Fruit fly (Drosophila melanogaster): ENCODE results near the gene hzg.

Gene hzg

dm6 chr3L:16045083-16045830 is 40.7 kb upstream of the hzg start (continued):
- TF ChIP-seq CG10669 (GFP tag; optimal IDR thresholded peaks at IDR 0.05): no peak
- no peak for TF ChIP-seq Ets21C (GFP tag; optimal IDR thresholded peaks at IDR 0.05)
- TF ChIP-seq CG11902 (GFP tag; optimal IDR thresholded peaks at IDR 0.05): no peak
- peak; percentile 30 for TF ChIP-seq CG4318 (GFP tag; optimal IDR thresholded peaks at IDR 0.05)
- peak; percentile 37 for TF ChIP-seq Eip75B (GFP tag; optimal IDR thresholded peaks at IDR 0.05)

DNA sequence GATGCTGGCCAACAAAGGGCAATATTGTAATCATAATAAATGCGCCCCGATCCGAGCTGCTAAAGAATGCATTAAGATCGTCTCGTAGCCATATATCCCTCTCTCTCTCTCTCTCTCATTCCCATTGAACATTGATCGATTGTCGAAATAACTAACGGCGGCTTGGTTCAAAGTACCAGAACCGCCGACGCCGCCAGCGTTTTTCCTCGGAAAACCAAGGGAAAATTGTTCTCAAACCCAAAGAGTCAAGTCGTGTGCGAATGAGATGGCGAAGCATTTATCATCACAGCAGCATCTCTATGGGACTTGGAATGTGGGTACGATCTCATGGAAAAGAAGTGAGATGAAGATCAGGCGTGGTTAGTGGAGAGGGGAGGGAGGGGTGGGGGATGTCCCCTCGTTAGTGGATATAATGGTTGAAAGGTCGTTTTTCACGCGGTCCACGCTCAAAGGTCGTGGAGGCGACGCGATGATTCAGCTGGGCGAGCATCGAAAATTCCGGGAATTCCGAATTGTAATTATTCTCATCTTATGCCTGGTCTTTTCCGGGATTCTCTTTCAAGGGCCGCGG is 39.3 kb upstream of the hzg start:
- TF ChIP-seq svp (GFP tag): peak; percentile 22
- peak; percentile 30 for TF ChIP-seq Sox14 (GFP tag; optimal IDR thresholded peaks at IDR 0.05)
- TF ChIP-seq CG15336 (GFP tag; IDR thresholded peaks at IDR 0.05): no peak
- peak; percentile 24 for TF ChIP-seq Eip78C (GFP tag)
- TF ChIP-seq CG11762 (GFP tag; optimal IDR thresholded peaks at IDR 0.05; ENCODE audit: insufficient read depth): no peak
- TF ChIP-seq CG3919 (GFP tag; optimal IDR thresholded peaks at IDR 0.05): no peak
- TF ChIP-seq Eip93F (GFP tag; optimal IDR thresholded peaks at IDR 0.05): no peak
- 0 out of 3 replicates have a peak, but pooled peaks have one; percentile 18 for TF ChIP-seq eg (GFP tag; IDR thresholded peaks at IDR 0.05)
- no peak for TF ChIP-seq achi (GFP tag; optimal IDR thresholded peaks at IDR 0.05)

- peak; percentile 17 for TF ChIP-seq cyc (GFP tag; optimal IDR thresholded peaks at IDR 0.05)
- TF ChIP-seq Eip78C (GFP tag): peak; percentile 86
- peak; percentile 92 for TF ChIP-seq CG3032 (tag; optimal IDR thresholded peaks at IDR 0.05)
- TF ChIP-seq CG15336 (GFP tag; IDR thresholded peaks at IDR 0.05): peak; percentile 84
- peak; percentile 63 for TF ChIP-seq Met (GFP tag; optimal IDR thresholded peaks at IDR 0.05)
- peak; percentile 64 for TF ChIP-seq eg (GFP tag; IDR thresholded peaks at IDR 0.05)
- TF ChIP-seq OdsH (GFP tag; optimal IDR thresholded peaks at IDR 0.05): peak; percentile 81
- peak; percentile 80 to 81 for TF ChIP-seq ss (GFP tag; optimal IDR thresholded peaks at IDR 0.05)
- peak; percentile 76 for TF ChIP-seq esn (GFP tag; optimal IDR thresholded peaks at IDR 0.05)
- TF ChIP-seq CG34406 (GFP tag; optimal IDR thresholded peaks at IDR 0.05): peak; percentile 81
- TF ChIP-seq Hr39 (GFP tag; optimal IDR thresholded peaks at IDR 0.05): peak; percentile 10
- peak; percentile 60 for TF ChIP-seq fd59A (GFP tag; optimal IDR thresholded peaks at IDR 0.05)
- TF ChIP-seq Sox102F (GFP tag; optimal IDR thresholded peaks at IDR 0.05): peak; percentile 42
- peak; percentile 50 to 64 for TF ChIP-seq salr (GFP tag; optimal IDR thresholded peaks at IDR 0.05)
- TF ChIP-seq CG6808 (GFP tag; optimal IDR thresholded peaks at IDR 0.05): peak; percentile 83
- TF ChIP-seq net (GFP tag; optimal IDR thresholded peaks at IDR 0.05): peak; percentile 73
- peak; percentile 73 for TF ChIP-seq CG9139 (GFP tag; optimal IDR thresholded peaks at IDR 0.05)
- TF ChIP-seq Sox15 (GFP tag; optimal IDR thresholded peaks at IDR 0.05): peak; percentile 50
- peak; percentile 60 for TF ChIP-seq CG11762 (GFP tag; optimal IDR thresholded peaks at IDR 0.05; ENCODE audit: insufficient read depth)
- TF ChIP-seq Ets96B (tag; optimal IDR thresholded peaks at IDR 0.05): peak; percentile 92
- TF ChIP-seq Sox14 (GFP tag; optimal IDR thresholded peaks at IDR 0.05): peak; percentile 28
- TF ChIP-seq Gug (GFP tag; IDR thresholded peaks at IDR 0.05): peak; percentile 67
- TF ChIP-seq Hr4 (GFP tag; optimal IDR thresholded peaks at IDR 0.05): peak; percentile 33
- TF ChIP-seq fkh (GFP tag; optimal IDR thresholded peaks at IDR 0.05): no peak
- TF ChIP-seq CG31627 (GFP tag; optimal IDR thresholded peaks at IDR 0.05): peak; percentile 30
- TF ChIP-seq CG6276 (GFP tag; optimal IDR thresholded peaks at IDR 0.05): peak; percentile 72
- peak; percentile 90 for TF ChIP-seq CG8119 (GFP tag; IDR thresholded peaks at IDR 0.05)
- TF ChIP-seq CG10669 (GFP tag; optimal IDR thresholded peaks at IDR 0.05): peak; percentile 86
- peak; percentile 41 for TF ChIP-seq CG8319 (GFP tag; optimal IDR thresholded peaks at IDR 0.05)
- peak; percentile 74 for TF ChIP-seq Blimp-1 (GFP tag; optimal IDR thresholded peaks at IDR 0.05)
- peak; percentile 72 for TF ChIP-seq Lpt (GFP tag; optimal IDR thresholded peaks at IDR 0.05)
- TF ChIP-seq fd85E (GFP tag; optimal IDR thresholded peaks at IDR 0.05): no peak
- peak; percentile 28 for TF ChIP-seq Eip93F (GFP tag; optimal IDR thresholded peaks at IDR 0.05)
- no peak for TF ChIP-seq Hr38 (GFP tag; optimal IDR thresholded peaks at IDR 0.05)
- TF ChIP-seq svp (GFP tag): peak; percentile 82
- peak; percentile 58 for TF ChIP-seq pdm3 (GFP tag; optimal IDR thresholded peaks at IDR 0.05)
- no peak; the same call in 1 of the 2 replicates for TF ChIP-seq CG11294 (GFP tag; IDR thresholded peaks at IDR 0.05)
- TF ChIP-seq Smox (GFP tag; optimal IDR thresholded peaks at IDR 0.05): peak; percentile 36
Measured at dm6 chr3L:16043045-16043781, 38.7 kb upstream of the hzg start.

Measured in whole organism, prepupa.